Fruit fly (Drosophila melanogaster) Kc167 (cell line): ENCODE data around the gene CG13877.

Experiments
- Myc ChIP-seq: fragments of >200 bp; optimal IDR thresholded peaks from 2 replicates; lab custom pipeline; 2017; ENCODE audit warnings: missing external identifiers
- Sin3A ChIP-seq: fragments of >200 bp; optimal IDR thresholded peaks from 2 replicates; lab custom pipeline; 2018; ENCODE audit warnings: missing external identifiers
- h ChIP-seq: fragments of >200 bp; optimal IDR thresholded peaks from 3 replicates; lab custom pipeline; 2018; ENCODE audit warnings: missing external identifiers
- insv ChIP-seq: fragments of >200 bp; optimal IDR thresholded peaks from 3 replicates; lab custom pipeline; 2018; ENCODE audit warnings: missing external identifiers
- psq ChIP-seq: fragments of >200 bp; optimal IDR thresholded peaks from 2 replicates; lab custom pipeline; 2017; ENCODE audit warnings: missing external identifiers
- ttk ChIP-seq: sonication (Bioruptor generic); optimal IDR thresholded peaks from 2 replicates; lab custom pipeline; 2017; ENCODE audit warnings: missing external identifiers

dm6 chr3L:267083-267482 lies 49.2 kb downstream of the CG13877 start, which contains the start of gene miple1:
- TF ChIP-seq psq (lab: Kevin White, UChicago) (no peak), ttk (lab: Kevin White, UChicago) (no peak), insv (no peak), h (lab: Kevin White, UChicago) (no peak), Myc (lab: Kevin White, UChicago) (no peak), Sin3A (no peak)
